Fruit fly (Drosophila melanogaster): ENCODE measurements around the gene CG33269.

dm6 chr3L:11599965-11600420 is 18.0 kb upstream of the CG33269 start, which contains the start of the genes CG14137 and CG46394:
- TF ChIP-seq CG32121 (GFP tag; IDR thresholded peaks at IDR 0.05), result no peak
- no peak for TF ChIP-seq CG17806 (tag; optimal IDR thresholded peaks at IDR 0.05)
- no peak for TF ChIP-seq CG8301 (tag; optimal IDR thresholded peaks at IDR 0.05)
- TF ChIP-seq D1 (tag; optimal IDR thresholded peaks at IDR 0.05), result no peak
- no peak for TF ChIP-seq CG8159 (tag; optimal IDR thresholded peaks at IDR 0.05)

All from whole organism, pupa.